Worm (Caenorhabditis elegans): Measurements from ENCODE around the gene srw-115.

ce11 chrV:2971307-2971999, 22.3 kb downstream of the srw-115 start, which contains the start of gene srw-129:
- TF ChIP-seq ama-1 (optimal IDR thresholded peaks at IDR 0.05) (no peak), nfya-1 (tag; optimal IDR thresholded peaks at IDR 0.05) (no peak), unc-42 (tag; optimal IDR thresholded peaks at IDR 0.05) (no peak), elt-2 (tag; optimal IDR thresholded peaks at IDR 0.05) (no peak), ztf-16 (tag; optimal IDR thresholded peaks at IDR 0.05) (no peak), fkh-10 (GFP tag; optimal IDR thresholded peaks at IDR 0.05) (no peak), pag-3 (tag; optimal IDR thresholded peaks at IDR 0.05; ENCODE audit: borderline replicate concordance) (no peak)

All from whole organism, late embryonic.